Worm (Caenorhabditis elegans): Measurements from ENCODE around the gene tag-340.

ce11 chrIII:4873395-4873794 lies 26.9 kb upstream of the tag-340 start:
- TF ChIP-seq sox-2 (GFP tag; IDR thresholded peaks at IDR 0.05) (no peak), ceh-2 (tag; optimal IDR thresholded peaks at IDR 0.05) (no peak), zip-5 (tag; optimal IDR thresholded peaks at IDR 0.05) (no peak), syd-9 (tag; optimal IDR thresholded peaks at IDR 0.05) (no peak), lin-11 (tag; optimal IDR thresholded peaks at IDR 0.05) (no peak), ama-1 (optimal IDR thresholded peaks at IDR 0.05) (no peak), dve-1 (tag; optimal IDR thresholded peaks at IDR 0.05) (no peak), fkh-10 (GFP tag; optimal IDR thresholded peaks at IDR 0.05) (no peak)
